Fruit fly (Drosophila melanogaster): Measurements from ENCODE around the gene spas.

The spas gene

DNA sequence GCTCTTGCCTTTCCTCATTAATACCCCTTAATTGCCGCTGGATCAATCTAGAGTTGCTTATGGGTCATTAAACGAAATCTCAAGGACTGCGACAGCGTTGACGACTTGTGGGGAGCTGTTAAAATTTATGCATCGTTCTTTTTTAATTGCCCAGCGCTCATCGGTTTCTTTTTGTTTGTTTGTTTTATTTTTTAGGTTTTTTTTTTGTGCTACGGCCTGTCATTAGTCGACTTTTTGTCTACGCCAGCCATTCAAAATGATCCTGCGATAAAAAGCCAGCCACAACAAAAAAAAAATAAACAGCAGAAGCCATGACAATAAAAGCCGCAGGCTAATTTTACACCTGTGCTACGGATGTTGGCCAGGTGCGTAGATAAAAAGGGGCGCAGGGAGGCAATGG, 34.1 kb upstream of the spas start:
- TF ChIP-seq Sp1 (GFP tag; optimal IDR thresholded peaks at IDR 0.05) (no peak), Jra (GFP tag; optimal IDR thresholded peaks at IDR 0.05) (no peak), N (GFP tag; optimal IDR thresholded peaks at IDR 0.05) (no peak), dmrt93B (GFP tag; optimal IDR thresholded peaks at IDR 0.05) (no peak), woc (GFP tag; optimal IDR thresholded peaks at IDR 0.05) (no peak), Rel (GFP tag; optimal IDR thresholded peaks at IDR 0.05) (no peak), Rel (tag; optimal IDR thresholded peaks at IDR 0.05) (no peak), br (GFP tag; optimal IDR thresholded peaks at IDR 0.05) (no peak), Vsx2 (GFP tag; optimal IDR thresholded peaks at IDR 0.05; ENCODE audit: partially characterized antibody) (no peak), brk (GFP tag; optimal IDR thresholded peaks at IDR 0.05) (no peak), dsf (GFP tag; optimal IDR thresholded peaks at IDR 0.05; ENCODE audit: borderline replicate concordance) (no peak), CG9705 (GFP tag; optimal IDR thresholded peaks at IDR 0.05) (no peak), Myc (optimal IDR thresholded peaks at IDR 0.05) (no peak), CrebA (GFP tag; optimal IDR thresholded peaks at IDR 0.05; ENCODE audit: borderline replicate concordance) (no peak), lola (GFP tag; optimal IDR thresholded peaks at IDR 0.05) (no peak), dl (GFP tag; optimal IDR thresholded peaks at IDR 0.05; ENCODE audit: insufficient read depth in 1 of 2, partially characterized antibody in 2 of 2) (no peak)

DNA sequence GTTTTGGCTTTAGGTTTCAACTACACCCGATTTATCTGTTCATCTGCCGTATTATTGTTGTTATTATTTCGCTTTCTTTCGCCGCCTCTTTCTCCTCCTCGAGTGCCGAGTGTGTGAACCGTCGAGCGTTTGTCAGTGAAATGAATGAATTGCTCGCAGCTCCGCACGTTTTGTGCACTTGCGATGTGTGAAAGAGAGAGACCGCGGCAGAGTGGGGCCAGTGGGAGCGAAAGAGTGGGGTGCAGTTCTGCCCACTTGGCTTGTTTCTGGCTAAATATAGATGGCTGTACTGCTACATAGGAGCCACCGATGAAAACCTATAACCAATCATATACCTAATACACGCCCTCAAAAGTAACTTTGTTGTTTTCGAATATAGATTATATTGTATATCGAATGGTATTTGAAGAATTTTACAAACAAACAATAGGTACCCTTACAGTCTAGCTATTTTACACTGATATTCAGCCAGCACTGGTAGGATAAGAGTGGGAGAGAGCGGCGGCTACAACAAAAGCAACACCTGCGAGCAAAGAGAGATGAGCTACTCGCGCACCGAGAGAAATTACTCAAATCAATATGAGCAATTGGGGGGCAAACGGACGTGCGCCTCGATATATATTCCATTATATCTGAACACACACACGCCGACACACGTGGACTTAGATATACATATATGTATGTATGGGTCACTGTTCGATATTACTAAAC, 31.4 kb upstream of the spas start:
- TF ChIP-seq Jra (GFP tag; optimal IDR thresholded peaks at IDR 0.05) (no peak), br (GFP tag; optimal IDR thresholded peaks at IDR 0.05) (peak; percentile 33), Hr83 (GFP tag; optimal IDR thresholded peaks at IDR 0.05; ENCODE audit: poor library complexity, severe bottlenecking) (peak; percentile 70), fru (GFP tag; optimal IDR thresholded peaks at IDR 0.05) (peak; percentile 34), psq (GFP tag; optimal IDR thresholded peaks at IDR 0.05) (peak; percentile 37), N (GFP tag; optimal IDR thresholded peaks at IDR 0.05) (no peak), HLH106 (tag; optimal IDR thresholded peaks at IDR 0.05) (peak; percentile 45), h (GFP tag; optimal IDR thresholded peaks at IDR 0.05) (peak; percentile 46), rgr (GFP tag; optimal IDR thresholded peaks at IDR 0.05) (no peak), sv (GFP tag; optimal IDR thresholded peaks at IDR 0.05) (no peak), ey (GFP tag; optimal IDR thresholded peaks at IDR 0.05) (no peak), Sp1 (GFP tag; optimal IDR thresholded peaks at IDR 0.05) (peak; percentile 40), Abd-B (GFP tag; optimal IDR thresholded peaks at IDR 0.05) (no peak), Myc (optimal IDR thresholded peaks at IDR 0.05) (peak; percentile 99), Dfd (GFP tag; optimal IDR thresholded peaks at IDR 0.05) (no peak), Dif (GFP tag; optimal IDR thresholded peaks at IDR 0.05; ENCODE audit: partially characterized antibody) (peak; percentile 68), Vsx2 (GFP tag; optimal IDR thresholded peaks at IDR 0.05; ENCODE audit: partially characterized antibody) (peak; percentile 11), jim (GFP tag; optimal IDR thresholded peaks at IDR 0.05) (peak; percentile 43), woc (GFP tag; optimal IDR thresholded peaks at IDR 0.05) (peak; percentile 45), brk (GFP tag; optimal IDR thresholded peaks at IDR 0.05) (no peak), dl (GFP tag; optimal IDR thresholded peaks at IDR 0.05; ENCODE audit: insufficient read depth in 1 of 2, partially characterized antibody in 2 of 2) (peak in 1 of 2 experiments; percentile 9)

DNA sequence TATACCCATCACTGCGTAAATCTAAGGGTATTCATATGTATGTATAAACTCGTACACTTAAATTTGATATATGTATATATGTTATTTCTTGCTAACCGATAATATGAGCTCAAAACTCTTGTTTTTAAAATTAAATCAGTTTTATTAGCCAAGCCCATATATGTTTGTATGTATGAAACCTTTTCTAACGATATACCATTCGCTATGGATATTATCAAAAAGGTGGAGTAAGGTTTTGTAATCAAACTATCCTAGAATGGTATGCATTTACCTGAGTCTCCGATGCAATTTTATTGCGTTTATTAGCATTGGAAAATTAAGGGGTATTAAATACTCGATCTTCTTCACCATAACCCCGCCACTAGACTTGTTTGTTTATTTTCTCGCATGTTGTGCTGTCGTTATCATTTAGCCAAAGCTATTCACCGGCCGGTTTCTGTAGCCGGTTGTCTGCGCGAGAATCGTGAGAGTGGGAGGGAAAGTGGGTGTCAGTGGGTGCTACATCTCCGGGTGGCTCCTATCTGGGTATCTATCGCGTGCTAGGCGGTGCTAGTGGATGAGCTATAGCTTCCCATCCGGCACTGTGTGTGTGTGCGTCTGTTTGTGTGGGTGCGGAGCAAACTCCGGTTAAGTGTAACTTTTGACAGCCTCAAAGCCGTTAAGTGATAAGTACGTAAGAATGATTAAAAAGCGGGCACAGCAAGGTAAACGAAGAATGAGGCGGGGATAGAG, 30.1 kb upstream of the spas start:
- no peak for TF ChIP-seq dsf (GFP tag; optimal IDR thresholded peaks at IDR 0.05; ENCODE audit: borderline replicate concordance)
- peak in 1 of 2 experiments; percentile 35 for TF ChIP-seq foxo (GFP tag; optimal IDR thresholded peaks at IDR 0.05)

DNA sequence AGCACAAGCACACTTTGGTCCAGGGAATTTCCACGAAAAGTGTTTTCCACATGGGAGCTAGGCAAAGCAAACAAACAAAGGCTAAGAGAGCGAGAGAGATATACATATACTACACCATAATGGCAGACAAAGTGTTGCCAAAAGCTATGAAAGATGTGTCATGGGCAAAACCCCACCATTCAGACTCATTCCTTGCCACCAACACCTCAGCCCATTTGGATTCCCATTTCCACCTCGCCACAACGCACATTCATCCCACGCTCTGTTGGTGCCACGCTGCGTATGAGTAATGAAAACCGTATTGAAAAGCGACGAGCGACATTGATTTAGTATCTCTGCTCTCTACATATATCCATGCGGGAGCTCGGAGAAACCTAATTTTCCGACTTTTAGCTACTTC, 29.1 kb upstream of the spas start:
- TF ChIP-seq Myc (optimal IDR thresholded peaks at IDR 0.05) (no peak), Dif (GFP tag; optimal IDR thresholded peaks at IDR 0.05; ENCODE audit: partially characterized antibody) (no peak)

All from whole organism, wandering third instar larva.